Fruit fly (Drosophila melanogaster) Kc167 (cell line): ENCODE results near the gene CG8010.

Source experiments
- Myc ChIP-seq: fragments of >200 bp; optimal IDR thresholded peaks from 2 replicates; lab custom pipeline; 2017; ENCODE audit warnings: missing external identifiers
- Sin3A ChIP-seq: fragments of >200 bp; optimal IDR thresholded peaks from 2 replicates; lab custom pipeline; 2018; ENCODE audit warnings: missing external identifiers
- h ChIP-seq: fragments of >200 bp; optimal IDR thresholded peaks from 3 replicates; lab custom pipeline; 2018; ENCODE audit warnings: missing external identifiers
- insv ChIP-seq: fragments of >200 bp; optimal IDR thresholded peaks from 3 replicates; lab custom pipeline; 2018; ENCODE audit warnings: missing external identifiers
- psq ChIP-seq: fragments of >200 bp; optimal IDR thresholded peaks from 2 replicates; lab custom pipeline; 2017; ENCODE audit warnings: missing external identifiers
- ttk ChIP-seq: sonication (Bioruptor generic); optimal IDR thresholded peaks from 2 replicates; lab custom pipeline; 2017; ENCODE audit warnings: missing external identifiers

CG8010 gene

dm6 chrX:19281271-19281670 lies 12.6 kb upstream of the CG8010 start:
- no peak for TF ChIP-seq psq (lab: Kevin White, UChicago)
- no peak for TF ChIP-seq Myc (lab: Kevin White, UChicago)
- no peak for TF ChIP-seq Sin3A (lab: Kevin White, UChicago)
- TF ChIP-seq h, result no peak
- no peak for TF ChIP-seq ttk (lab: Kevin White, UChicago)
- no peak for TF ChIP-seq insv

DNA sequence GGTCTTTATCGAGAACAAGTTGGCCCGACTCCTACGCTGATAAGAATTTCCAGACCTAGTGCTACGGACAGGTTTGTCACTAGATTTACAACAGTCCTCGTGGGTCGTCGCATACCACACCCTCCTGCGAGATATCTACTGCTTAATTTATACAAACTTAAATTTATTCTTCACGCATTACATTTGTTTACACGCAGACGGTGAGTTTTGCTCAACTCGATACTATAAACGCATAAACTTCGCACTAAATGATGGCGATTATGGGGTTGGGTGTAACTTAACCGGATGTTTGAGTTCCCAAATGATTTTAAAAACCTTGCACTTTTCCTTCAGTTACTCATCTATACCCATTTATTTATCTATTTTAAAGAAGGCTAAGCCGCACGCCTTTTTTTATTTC lies 12.0 kb upstream of the CG8010 start:
- TF ChIP-seq Sin3A (lab: Kevin White, UChicago) (no peak), psq (lab: Kevin White, UChicago) (no peak), insv (no peak), ttk (lab: Kevin White, UChicago) (no peak)

dm6 chrX:19280249-19280648 lies 11.6 kb upstream of the CG8010 start, which contains the start of gene CG8028:
Gene CG8028, minus strand, starts transcription at chrX:19280349.
- TF ChIP-seq insv (no peak), ttk (lab: Kevin White, UChicago) (no peak), h (no peak), psq (lab: Kevin White, UChicago) (no peak), Myc (lab: Kevin White, UChicago) (no peak), Sin3A (lab: Kevin White, UChicago) (no peak)

- TF ChIP-seq h (no peak), Myc (lab: Kevin White, UChicago) (no peak), ttk (lab: Kevin White, UChicago) (no peak), insv (no peak), psq (lab: Kevin White, UChicago) (no peak), Sin3A (lab: Kevin White, UChicago) (no peak)
Observed at dm6 chrX:19278395-19278794, 9.7 kb upstream of the CG8010 start.

dm6 chrX:19276489-19277117 lies 7.9 kb upstream of the CG8010 start, which contains the start of the genes CG32537 and CG32536:
Gene CG32537, minus strand, starts transcription at chrX:19276539.
Gene CG32536, minus strand, starts transcription at chrX:19276898.
- TF ChIP-seq Myc (lab: Kevin White, UChicago) (no peak), insv (no peak), h (no peak), psq (lab: Kevin White, UChicago) (no peak), ttk (lab: Kevin White, UChicago) (no peak), Sin3A (lab: Kevin White, UChicago) (no peak)

DNA sequence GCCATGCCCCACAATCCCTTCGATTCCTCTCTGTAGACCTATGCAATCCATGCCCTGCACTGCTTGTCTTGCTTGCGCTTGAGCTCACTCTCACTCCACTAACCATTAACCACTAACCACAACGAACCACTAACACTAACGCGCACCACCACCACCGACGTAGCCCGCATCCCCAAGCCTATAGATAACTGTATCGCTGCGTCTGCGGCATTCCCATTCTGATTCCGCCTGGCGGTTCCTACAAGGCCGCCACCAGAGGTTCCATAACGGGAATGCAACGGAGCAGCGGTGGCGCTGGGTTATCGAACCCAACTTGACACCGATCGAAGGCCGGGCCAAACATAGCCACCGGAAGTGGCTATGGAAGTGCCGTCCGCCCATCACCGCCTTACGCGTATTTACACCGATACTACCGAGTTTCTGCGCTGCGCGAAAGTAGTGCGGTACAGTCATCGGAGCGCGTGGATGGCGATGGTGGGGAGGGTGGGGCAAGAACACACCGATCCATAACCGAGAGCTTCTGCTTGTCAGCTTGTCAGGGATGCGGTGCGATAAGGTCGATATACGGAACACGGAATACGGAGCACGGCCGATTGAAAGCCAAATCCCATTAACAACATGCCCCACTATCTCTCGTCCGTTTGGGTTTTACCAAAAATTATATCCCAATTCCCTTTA lies 2.8 kb downstream of the CG8010 start:
- TF ChIP-seq psq (lab: Kevin White, UChicago) (no peak), Sin3A (lab: Kevin White, UChicago) (no peak), ttk (lab: Kevin White, UChicago) (no peak), insv (no peak), Myc (lab: Kevin White, UChicago) (no peak), h (no peak)

DNA sequence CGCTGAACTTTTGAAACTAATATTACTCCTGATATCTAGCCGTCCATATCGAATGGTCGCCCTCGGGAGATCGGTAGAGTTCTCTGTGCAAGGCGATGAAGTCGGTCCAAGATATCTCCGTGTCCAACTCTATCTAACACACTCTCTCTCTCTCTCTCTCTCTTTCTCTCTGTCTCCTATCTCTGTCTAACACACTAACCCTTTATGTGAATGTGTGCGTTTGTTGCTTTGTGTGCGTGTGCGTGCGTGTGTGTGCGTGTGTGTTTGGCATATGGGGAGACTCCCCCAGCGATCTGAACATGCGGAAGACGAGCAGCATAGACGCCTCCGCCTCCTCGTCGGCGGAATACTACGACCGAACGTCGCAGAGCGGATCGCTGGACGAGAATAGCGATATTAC lies 4.3 kb downstream of the CG8010 start:
- TF ChIP-seq ttk (lab: Kevin White, UChicago), result no peak
- TF ChIP-seq psq (lab: Kevin White, UChicago), result no peak
- TF ChIP-seq Myc (lab: Kevin White, UChicago), result no peak
- no peak for TF ChIP-seq insv
- TF ChIP-seq h, result no peak
- TF ChIP-seq Sin3A (lab: Kevin White, UChicago), result no peak

- TF ChIP-seq psq (lab: Kevin White, UChicago) (no peak), Sin3A (lab: Kevin White, UChicago) (no peak), insv (no peak), ttk (lab: Kevin White, UChicago) (no peak), h (no peak), Myc (lab: Kevin White, UChicago) (no peak)
Observed at dm6 chrX:19262553-19262952, 6.1 kb downstream of the CG8010 start.

DNA sequence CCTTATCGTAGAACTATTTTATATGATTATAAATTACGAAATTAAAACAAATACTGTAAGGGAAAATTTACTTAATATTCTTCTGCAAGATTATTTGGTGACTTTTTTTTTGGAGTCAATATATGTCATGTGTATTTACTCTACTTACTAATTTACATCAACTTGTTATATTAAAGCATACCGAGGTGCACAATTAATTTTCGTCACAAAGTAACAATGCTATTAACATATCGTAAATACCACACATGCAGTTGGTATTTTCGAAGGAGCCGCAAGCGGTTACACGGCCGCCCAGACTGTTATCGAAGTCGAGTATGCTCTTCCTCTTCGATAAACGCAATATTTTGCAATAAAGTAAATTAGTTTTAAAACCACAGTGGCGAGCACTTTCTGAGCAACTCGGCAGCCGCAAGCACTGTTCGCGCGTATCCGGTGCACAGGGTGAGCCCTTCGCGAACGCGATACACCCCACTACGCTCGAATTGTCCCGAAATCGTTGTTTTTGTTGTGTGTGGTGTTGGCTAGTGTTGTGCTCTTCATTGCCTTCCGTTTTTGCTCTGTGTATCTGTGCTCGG lies 7.1 kb downstream of the CG8010 start, which contains the start of gene Vav:
TSS of gene Vav (plus strand) at position 293 of the 575 bp plus-strand sequence.
- no peak for TF ChIP-seq Sin3A (lab: Kevin White, UChicago)
- TF ChIP-seq Myc (lab: Kevin White, UChicago), result no peak

DNA sequence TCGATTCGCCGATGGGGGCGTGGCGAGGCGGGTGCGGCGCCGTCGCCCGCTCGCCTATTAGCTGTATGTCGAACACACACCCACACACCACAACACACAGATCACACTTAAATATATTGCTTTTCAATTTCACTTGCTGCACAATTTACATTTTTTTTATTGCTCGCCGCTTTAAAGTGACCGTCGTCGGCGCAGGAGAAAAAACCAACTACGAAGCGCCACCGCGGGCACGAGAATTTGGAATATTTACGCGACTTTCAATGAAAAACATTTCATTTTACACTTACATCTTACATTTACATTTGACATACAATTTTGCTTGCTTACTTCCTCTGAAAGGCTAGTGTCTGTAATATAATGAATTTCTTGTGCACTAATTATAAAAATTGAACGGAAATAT lies 7.6 kb downstream of the CG8010 start, which contains the start of gene rictor:
TSS of gene rictor (minus strand) at position 170 of the 400 bp plus-strand sequence.
- TF ChIP-seq ttk (lab: Kevin White, UChicago) (no peak), psq (lab: Kevin White, UChicago) (no peak), Myc (lab: Kevin White, UChicago) (no peak), h (no peak), insv (no peak), Sin3A (lab: Kevin White, UChicago) (no peak)

dm6 chrX:19260696-19260989 lies 8.1 kb downstream of the CG8010 start:
- TF ChIP-seq Myc (lab: Kevin White, UChicago) (no peak), psq (lab: Kevin White, UChicago) (no peak), h (no peak), ttk (lab: Kevin White, UChicago) (no peak), insv (no peak), Sin3A (lab: Kevin White, UChicago) (no peak)
